Fruit fly (Drosophila melanogaster): ENCODE measurements around the gene Skp2.
A peak's percentile ranks its signal among the peaks of the same experiment; 100 is the strongest.

Gene Skp2

dm6 chr3R:4378363-4379354 lies 41.2 kb upstream of the Skp2 start, which contains the start of gene Sfxn1-3 (continued):
- no peak for TF ChIP-seq CG10959 (GFP tag; IDR thresholded peaks at IDR 0.05)
- peak; percentile 88 for TF ChIP-seq lab (GFP tag; optimal IDR thresholded peaks at IDR 0.05)
- TF ChIP-seq CG31365 (tag; optimal IDR thresholded peaks at IDR 0.05), result peak; percentile 11
- TF ChIP-seq Fer3 (tag; optimal IDR thresholded peaks at IDR 0.05), result peak; percentile 8
- TF ChIP-seq CG8281 (tag; optimal IDR thresholded peaks at IDR 0.05), result no peak
- peak in 1 of 3 experiments; percentile 61 for TF ChIP-seq Stat92E (GFP tag; optimal IDR thresholded peaks at IDR 0.05)
- no peak for TF ChIP-seq CG7745 (tag; optimal IDR thresholded peaks at IDR 0.05)
- peak; percentile 1 to 32 for TF ChIP-seq Hr51 (GFP tag; optimal IDR thresholded peaks at IDR 0.05)
- TF ChIP-seq CG2889 (GFP tag; IDR thresholded peaks at IDR 0.05), result peak; percentile 32; the same call in 1 of the 3 replicates
- TF ChIP-seq dpn (GFP tag; optimal IDR thresholded peaks at IDR 0.05), result peak; percentile 11 to 45
- peak; percentile 26 for TF ChIP-seq Atf-2 (GFP tag; optimal IDR thresholded peaks at IDR 0.05)
- TF ChIP-seq nerfin-1 (tag; optimal IDR thresholded peaks at IDR 0.05), result no peak
- TF ChIP-seq Hey (tag; optimal IDR thresholded peaks at IDR 0.05), result peak; percentile 81
- no peak for TF ChIP-seq CG9609 (GFP tag; optimal IDR thresholded peaks at IDR 0.05)
- TF ChIP-seq D19A (tag; optimal IDR thresholded peaks at IDR 0.05), result peak; percentile 24
- peak; percentile 31 for TF ChIP-seq CG1529 (GFP tag; optimal IDR thresholded peaks at IDR 0.05)
- TF ChIP-seq caup (GFP tag; optimal IDR thresholded peaks at IDR 0.05; ENCODE audit: severe bottlenecking), result peak; percentile 67
- TF ChIP-seq CG4617 (GFP tag; optimal IDR thresholded peaks at IDR 0.05; ENCODE audit: borderline replicate concordance), result no peak
- no peak; the same call in 1 of the 2 replicates for TF ChIP-seq sisA (GFP tag; IDR thresholded peaks at IDR 0.05)
- peak; percentile 65 for TF ChIP-seq CG32532 (GFP tag; IDR thresholded peaks at IDR 0.05)
- no peak for TF ChIP-seq Dref (GFP tag; IDR thresholded peaks at IDR 0.05)
- no peak for TF ChIP-seq Aef1 (GFP tag; IDR thresholded peaks at IDR 0.05)
- TF ChIP-seq chinmo (GFP tag; IDR thresholded peaks at IDR 0.05; ENCODE audit: partially characterized antibody), result 0 out of 4 replicates have a peak, but pooled peaks have one; percentile 53
- TF ChIP-seq Nf-YA (GFP tag; IDR thresholded peaks at IDR 0.05), result peak; percentile 44
- TF ChIP-seq tgo (GFP tag; IDR thresholded peaks at IDR 0.05), result no peak
- TF ChIP-seq CG12391 (tag; optimal IDR thresholded peaks at IDR 0.05), result peak; percentile 17
- peak; percentile 68; the same call in 1 of the 2 replicates for TF ChIP-seq seq (GFP tag; IDR thresholded peaks at IDR 0.05)
- no peak for TF ChIP-seq hkb (optimal IDR thresholded peaks at IDR 0.05)
- no peak; the same call in 1 of the 2 replicates for TF ChIP-seq hkb (GFP tag; IDR thresholded peaks at IDR 0.05)
- no peak for TF ChIP-seq CG10431 (GFP tag; optimal IDR thresholded peaks at IDR 0.05)
- TF ChIP-seq gt (GFP tag; IDR thresholded peaks at IDR 0.05), result no peak
- TF ChIP-seq HLH54F (GFP tag; optimal IDR thresholded peaks at IDR 0.05), result peak; percentile 7
- peak; percentile 37 for TF ChIP-seq eyg (GFP tag; optimal IDR thresholded peaks at IDR 0.05)
- TF ChIP-seq CG3847 (GFP tag; IDR thresholded peaks at IDR 0.05), result 0 out of 2 replicates have a peak, but pooled peaks have one; percentile 7
- no peak for TF ChIP-seq Usf (GFP tag; optimal IDR thresholded peaks at IDR 0.05)
- TF ChIP-seq Trl (optimal IDR thresholded peaks at IDR 0.05), result peak; percentile 62 to 79
- peak; percentile 80 for TF ChIP-seq Trl (GFP tag; optimal IDR thresholded peaks at IDR 0.05)
- peak; percentile 19 for TF ChIP-seq tin (GFP tag; optimal IDR thresholded peaks at IDR 0.05)
- peak; percentile 80 for TF ChIP-seq sens (GFP tag)
- peak; percentile 31; the same call in 1 of the 3 replicates for TF ChIP-seq gce (GFP tag; IDR thresholded peaks at IDR 0.05)
- peak; percentile 14; the same call in 1 of the 2 replicates for TF ChIP-seq CG1024 (GFP tag; IDR thresholded peaks at IDR 0.05)
- TF ChIP-seq CG17359 (tag; optimal IDR thresholded peaks at IDR 0.05), result peak; percentile 37
- no peak for TF ChIP-seq ro (GFP tag; IDR thresholded peaks at IDR 0.05)
- peak; percentile 12 for TF ChIP-seq Dp (GFP tag; optimal IDR thresholded peaks at IDR 0.05)
- TF ChIP-seq wdn (GFP tag; IDR thresholded peaks at IDR 0.05), result no peak
- TF ChIP-seq CG10147 (GFP tag; optimal IDR thresholded peaks at IDR 0.05), result peak; percentile 7
- TF ChIP-seq gfzf (GFP tag; optimal IDR thresholded peaks at IDR 0.05), result no peak
- TF ChIP-seq en (GFP tag; optimal IDR thresholded peaks at IDR 0.05), result no peak
